Worm (Caenorhabditis elegans) whole organism, early embryonic: ENCODE data around the gene hda-4.

ENCODE experiments used
- B0310.2 ChIP-seq: sonication (generic microtip); optimal IDR thresholded peaks from 2 replicates; lab custom pipeline; 2016; ENCODE audit warnings: mild to moderate bottlenecking, missing genetic modification characterization, missing compliant biosample characterization
- F13C5.2 ChIP-seq: sonication (generic microtip); optimal IDR thresholded peaks from 2 replicates; lab custom pipeline; 2017; ENCODE audit warnings: mild to moderate bottlenecking, missing genetic modification characterization, inconsistent platforms, missing compliant biosample characterization
- ama-1 ChIP-seq: fragments of 150-350 bp; optimal IDR thresholded peaks from 2 replicates; lab custom pipeline; 2014
- ceh-36 ChIP-seq: sonication (generic microtip); optimal IDR thresholded peaks from 2 replicates; lab custom pipeline; 2016; ENCODE audit warnings: missing genetic modification characterization, inconsistent platforms, missing compliant biosample characterization
- ets-7 ChIP-seq: sonication (generic microtip); optimal IDR thresholded peaks from 2 replicates; lab custom pipeline; 2016; ENCODE audit warnings: missing genotype, missing genetic modification characterization, missing compliant biosample characterization
- hnd-1 ChIP-seq: sonication (generic microtip); optimal IDR thresholded peaks from 2 replicates; lab custom pipeline; 2016; ENCODE audit warnings: missing genetic modification characterization, missing compliant biosample characterization
- pes-1 ChIP-seq: fragments of 200-800 bp; sonication (Bioruptor generic); IDR thresholded peaks from 2 replicates; pipeline ENCODE4 v1.3.6; 2022; ENCODE audit warnings: missing genetic modification reagents, missing genetic modification characterization, missing compliant biosample characterization
- scrt-1 ChIP-seq: fragments of 200-800 bp; sonication (Bioruptor generic); IDR thresholded peaks from 2 replicates; pipeline ENCODE4 v1.3.6; 2022; ENCODE audit warnings: missing genetic modification characterization, missing compliant biosample characterization
- tbx-11 ChIP-seq: fragments of 200-800 bp; sonication (Bioruptor generic); IDR thresholded peaks from 2 replicates; pipeline ENCODE4 v1.3.6; 2022; ENCODE audit warnings: missing genetic modification characterization, missing compliant biosample characterization
- tbx-37 ChIP-seq: fragments of 200-800 bp; sonication (Bioruptor generic); conservative IDR thresholded peaks from 2 replicates; pipeline ENCODE4 v1.3.6; 2022; ENCODE audit warnings: missing genetic modification reagents, missing genetic modification characterization, missing compliant biosample characterization

- no peak for TF ChIP-seq pes-1
- no peak for TF ChIP-seq ama-1
- no peak for TF ChIP-seq F13C5.2 (tag; lab: Kevin White, UChicago)
- no peak for TF ChIP-seq tbx-11 (GFP tag; lab: Robert Waterston, UW)
- TF ChIP-seq hnd-1, result no peak
- no peak for TF ChIP-seq ets-7 (tag; lab: Kevin White, UChicago)
- TF ChIP-seq tbx-37, result no peak
- TF ChIP-seq B0310.2 (tag; lab: Kevin White, UChicago), result no peak
- no peak for TF ChIP-seq ceh-36 (tag; lab: Kevin White, UChicago)
- TF ChIP-seq scrt-1 (GFP tag; lab: Robert Waterston, UW), result no peak
Observed at ce11 chrX:16695184-16695583, 34.2 kb upstream of the hda-4 start.
